Worm (Caenorhabditis elegans): ENCODE data around the gene R10H10.7.

Gene R10H10.7

DNA sequence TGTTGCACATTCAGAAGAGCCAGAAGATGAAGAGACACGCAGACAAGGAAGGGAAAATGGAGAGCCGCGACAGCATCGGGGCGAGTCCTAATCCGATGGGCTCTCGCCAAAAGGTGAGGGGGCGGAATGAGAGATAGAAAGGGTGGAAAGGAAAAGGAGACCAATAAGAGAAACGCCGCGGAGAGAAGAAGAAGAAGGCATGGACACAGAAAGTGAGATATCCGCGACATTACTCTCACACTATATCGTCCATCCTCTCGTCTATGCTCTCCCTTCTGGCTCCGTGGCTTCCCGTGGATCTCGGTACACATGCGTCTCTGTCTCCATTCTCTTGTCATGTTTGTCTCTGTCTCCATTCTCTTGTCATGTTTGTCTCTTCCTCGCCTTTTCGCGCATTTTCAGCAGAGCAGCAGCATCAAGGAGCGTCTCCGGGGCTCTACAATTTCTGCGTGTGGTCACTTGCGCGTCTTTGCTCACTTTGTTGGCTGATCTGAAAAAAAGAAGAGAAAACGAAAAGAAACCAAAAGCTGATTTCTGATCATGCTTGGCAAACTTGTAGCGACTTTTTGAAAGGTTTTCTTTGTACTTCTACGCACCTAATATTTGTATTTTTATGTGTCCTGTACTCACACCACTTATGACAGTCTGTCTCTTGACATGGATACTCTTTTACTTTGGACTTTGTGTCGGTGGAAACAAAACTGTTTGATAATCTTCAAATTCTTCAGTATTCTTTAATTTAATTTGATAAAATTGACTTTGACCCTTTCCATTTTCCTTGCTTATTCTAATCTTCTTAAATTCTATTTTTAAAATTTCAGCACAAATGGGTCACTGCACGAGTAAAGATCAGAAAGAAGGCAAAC is 10.3 kb downstream of the R10H10.7 start, which contains the start of gene gpa-7 (continued):
- TF ChIP-seq nhr-237 (tag; optimal IDR thresholded peaks at IDR 0.05) = no peak
- TF ChIP-seq daf-12 (tag; optimal IDR thresholded peaks at IDR 0.05) = no peak
- TF ChIP-seq ztf-4 (tag; optimal IDR thresholded peaks at IDR 0.05) = no peak
- no peak for TF ChIP-seq skn-1 (tag; optimal IDR thresholded peaks at IDR 0.05)
- TF ChIP-seq elt-3 (tag; optimal IDR thresholded peaks at IDR 0.05) = no peak
- TF ChIP-seq ceh-9 (tag; optimal IDR thresholded peaks at IDR 0.05) = no peak
- TF ChIP-seq nhr-28 (tag; optimal IDR thresholded peaks at IDR 0.05) = no peak
- TF ChIP-seq nfya-1 (tag; optimal IDR thresholded peaks at IDR 0.05; ENCODE audit: insufficient read depth) = peak; percentile 87
- TF ChIP-seq nhr-25 (tag; optimal IDR thresholded peaks at IDR 0.05) = no peak

DNA sequence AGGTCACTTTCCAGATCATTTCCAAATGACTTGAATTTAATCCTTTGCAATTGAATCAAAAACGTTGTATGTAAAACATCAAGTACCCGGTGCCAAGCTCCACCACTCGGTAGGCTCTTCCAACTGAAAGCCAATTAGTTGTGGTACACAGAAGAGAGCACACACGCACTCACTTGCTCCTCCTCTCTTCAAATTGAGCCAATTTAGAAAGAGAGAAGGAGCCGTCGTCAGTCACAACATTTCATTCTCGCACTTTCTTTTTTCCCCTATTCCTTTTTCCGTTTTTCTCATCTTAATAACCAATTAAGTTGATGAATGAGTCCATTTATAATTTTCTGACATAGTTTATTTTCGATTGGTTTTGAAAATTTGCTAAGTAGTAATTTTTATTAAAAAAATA is 15.5 kb downstream of the R10H10.7 start:
- TF ChIP-seq snpc-4 (tag; optimal IDR thresholded peaks at IDR 0.05) = no peak
- no peak for TF ChIP-seq nhr-12 (tag; optimal IDR thresholded peaks at IDR 0.05)
- no peak for TF ChIP-seq pha-4 (tag; optimal IDR thresholded peaks at IDR 0.05)
- no peak for TF ChIP-seq ZK546.5 (tag; optimal IDR thresholded peaks at IDR 0.05)
- no peak for TF ChIP-seq elt-3 (tag; optimal IDR thresholded peaks at IDR 0.05)
- no peak for TF ChIP-seq ceh-28 (tag; optimal IDR thresholded peaks at IDR 0.05)
- no peak for TF ChIP-seq egl-5 (tag; optimal IDR thresholded peaks at IDR 0.05)
- TF ChIP-seq skn-1 (tag; optimal IDR thresholded peaks at IDR 0.05) = no peak
- peak; percentile 32 for TF ChIP-seq fkh-10 (GFP tag; optimal IDR thresholded peaks at IDR 0.05)
- no peak for TF ChIP-seq jun-1 (tag; optimal IDR thresholded peaks at IDR 0.05)
- no peak for TF ChIP-seq nhr-43 (tag; optimal IDR thresholded peaks at IDR 0.05; ENCODE audit: poor library complexity, severe bottlenecking)
- no peak for TF ChIP-seq mml-1 (tag; optimal IDR thresholded peaks at IDR 0.05)
- peak; percentile 10 for TF ChIP-seq nfya-1 (tag; optimal IDR thresholded peaks at IDR 0.05; ENCODE audit: insufficient read depth)
- no peak for TF ChIP-seq ztf-4 (tag; optimal IDR thresholded peaks at IDR 0.05)
- no peak for TF ChIP-seq lsy-12 (tag; optimal IDR thresholded peaks at IDR 0.05)
- no peak for TF ChIP-seq daf-12 (tag; optimal IDR thresholded peaks at IDR 0.05)
- no peak for TF ChIP-seq hmg-11 (tag; optimal IDR thresholded peaks at IDR 0.05)

DNA sequence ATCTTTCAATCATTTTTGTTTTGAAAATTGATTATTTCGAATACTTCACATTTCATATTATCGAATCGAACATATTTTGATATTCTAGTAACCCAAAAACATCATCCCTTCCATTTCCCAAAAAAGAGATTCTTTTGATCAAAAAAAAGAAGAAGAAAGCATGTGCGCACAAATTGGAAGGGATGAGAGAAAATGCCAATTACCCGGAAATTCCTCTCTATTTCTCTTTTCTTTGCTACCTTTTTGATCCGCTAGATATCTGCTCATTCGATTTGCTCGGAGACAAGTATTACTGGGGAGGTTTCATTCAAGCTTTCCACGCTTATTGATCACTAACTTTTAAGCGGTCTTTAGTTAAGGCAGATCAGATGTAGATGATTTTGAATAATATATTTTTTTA is 16.9 kb downstream of the R10H10.7 start:
- TF ChIP-seq fkh-10 (GFP tag; optimal IDR thresholded peaks at IDR 0.05) (peak; percentile 67), skn-1 (tag; optimal IDR thresholded peaks at IDR 0.05) (no peak)

DNA sequence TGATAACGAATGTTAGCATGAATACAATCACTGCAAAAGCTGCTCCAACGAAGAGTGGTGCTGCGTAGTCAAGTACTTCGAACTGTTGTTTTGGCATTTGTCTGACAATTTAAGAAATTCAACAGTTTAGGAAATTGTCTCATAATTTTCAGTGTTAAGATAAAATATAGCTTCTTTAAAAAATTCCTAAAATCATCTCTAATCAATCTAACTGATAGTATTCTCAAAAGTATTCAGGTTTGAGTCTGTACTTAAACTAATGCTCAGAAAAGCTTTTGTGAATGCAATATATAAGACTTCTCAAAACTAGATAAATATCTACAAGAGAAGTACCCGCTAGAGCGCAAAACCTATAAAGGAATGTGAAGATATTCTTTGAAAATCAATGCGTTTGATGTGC is 18.9 kb downstream of the R10H10.7 start, which contains the start of gene R10H10.4:
Gene R10H10.4 (minus strand): TSS at position 101 of the 400 bp plus-strand sequence.
- TF ChIP-seq fkh-2 (tag; optimal IDR thresholded peaks at IDR 0.05) = no peak
- TF ChIP-seq tbx-2 (tag; optimal IDR thresholded peaks at IDR 0.05) = no peak
- no peak for TF ChIP-seq nhr-43 (tag; optimal IDR thresholded peaks at IDR 0.05; ENCODE audit: poor library complexity, severe bottlenecking)
- TF ChIP-seq pha-4 (tag; optimal IDR thresholded peaks at IDR 0.05) = no peak
- no peak for TF ChIP-seq jun-1 (tag; optimal IDR thresholded peaks at IDR 0.05)
- TF ChIP-seq snpc-4 (tag; optimal IDR thresholded peaks at IDR 0.05) = no peak
- no peak for TF ChIP-seq egl-5 (tag; optimal IDR thresholded peaks at IDR 0.05)
- TF ChIP-seq skn-1 (tag; optimal IDR thresholded peaks at IDR 0.05) = no peak
- TF ChIP-seq mdl-1 (tag; optimal IDR thresholded peaks at IDR 0.05) = no peak
- no peak for TF ChIP-seq fos-1 (tag; optimal IDR thresholded peaks at IDR 0.05)
- TF ChIP-seq ZK546.5 (tag; optimal IDR thresholded peaks at IDR 0.05) = no peak
- no peak for TF ChIP-seq lin-39 (tag; optimal IDR thresholded peaks at IDR 0.05)
- no peak for TF ChIP-seq elt-3 (tag; optimal IDR thresholded peaks at IDR 0.05)
- no peak for TF ChIP-seq lsy-12 (tag; optimal IDR thresholded peaks at IDR 0.05)

DNA sequence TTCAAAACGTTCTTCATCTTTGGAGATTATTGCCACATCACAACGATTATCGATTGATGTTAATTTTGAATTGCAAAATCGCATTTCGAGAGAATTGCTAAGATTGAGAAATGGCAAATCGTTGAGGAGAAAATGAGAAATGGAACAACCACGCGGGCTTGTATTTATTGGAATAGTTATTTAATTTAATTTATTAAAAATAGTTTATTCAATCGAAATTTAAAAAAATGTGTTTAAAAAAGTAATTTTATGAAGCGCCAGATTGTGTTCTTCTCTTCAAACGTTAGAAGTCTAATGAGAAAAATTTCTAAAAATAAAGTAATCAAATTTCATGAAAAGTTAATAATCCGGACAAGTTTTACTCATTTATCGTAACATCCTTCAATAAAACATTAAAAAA is 21.9 kb downstream of the R10H10.7 start, which contains the start of gene spe-26:
Gene spe-26 (minus strand): TSS at position 101 of the 400 bp plus-strand sequence.
- no peak for TF ChIP-seq fkh-2 (tag; optimal IDR thresholded peaks at IDR 0.05)
- TF ChIP-seq nhr-12 (tag; optimal IDR thresholded peaks at IDR 0.05) = no peak
- no peak for TF ChIP-seq aly-2 (tag; optimal IDR thresholded peaks at IDR 0.05)
- TF ChIP-seq ceh-28 (tag; optimal IDR thresholded peaks at IDR 0.05) = no peak
- no peak for TF ChIP-seq elt-3 (tag; optimal IDR thresholded peaks at IDR 0.05)
- no peak for TF ChIP-seq ceh-16 (tag; optimal IDR thresholded peaks at IDR 0.05)
- no peak for TF ChIP-seq lsy-12 (tag; optimal IDR thresholded peaks at IDR 0.05)
- TF ChIP-seq nhr-76 (tag; optimal IDR thresholded peaks at IDR 0.05) = no peak
- TF ChIP-seq nhr-23 (tag; optimal IDR thresholded peaks at IDR 0.05) = no peak
- TF ChIP-seq nhr-237 (tag; optimal IDR thresholded peaks at IDR 0.05) = no peak
- no peak for TF ChIP-seq nhr-77 (tag; optimal IDR thresholded peaks at IDR 0.05)
- no peak for TF ChIP-seq sea-2 (GFP tag; optimal IDR thresholded peaks at IDR 0.05)
- no peak for TF ChIP-seq hmg-11 (tag; optimal IDR thresholded peaks at IDR 0.05)
- TF ChIP-seq pha-4 (tag; optimal IDR thresholded peaks at IDR 0.05) = no peak
- no peak for TF ChIP-seq elt-2 (tag; optimal IDR thresholded peaks at IDR 0.05)
- no peak for TF ChIP-seq unc-62 (GFP tag; optimal IDR thresholded peaks at IDR 0.05)
- no peak for TF ChIP-seq pqm-1 (tag; optimal IDR thresholded peaks at IDR 0.05)
- no peak for TF ChIP-seq mdl-1 (tag; optimal IDR thresholded peaks at IDR 0.05)
- TF ChIP-seq lin-15B (tag; optimal IDR thresholded peaks at IDR 0.05) = no peak
